Fruit fly (Drosophila melanogaster): ENCODE data around the gene Ucp4B.

DNA sequence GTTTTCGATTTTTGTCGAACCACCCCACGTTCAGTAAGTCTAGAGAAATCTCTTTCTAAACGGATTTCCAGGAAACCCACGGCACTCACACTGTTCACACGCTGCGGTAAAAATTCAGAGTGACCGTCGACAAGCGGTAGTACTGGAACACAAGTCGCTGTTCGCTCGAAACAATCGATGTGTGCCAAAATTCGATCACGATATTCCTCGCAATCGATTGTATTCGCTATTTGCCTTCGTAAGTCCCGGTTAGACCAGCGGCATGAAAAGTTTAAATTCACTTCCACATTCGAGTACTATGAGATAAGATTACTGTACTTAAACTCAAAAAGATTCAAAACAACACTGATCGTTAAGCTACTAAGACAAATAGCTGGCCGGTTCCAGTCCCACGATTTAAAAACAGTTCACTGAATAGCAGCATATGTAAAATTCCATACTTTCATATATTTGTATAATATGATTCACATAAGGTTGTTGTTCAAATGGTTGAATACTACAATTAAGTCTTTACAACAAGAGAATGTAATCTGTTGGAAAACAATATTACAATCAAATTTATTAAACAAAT lies 11.3 kb downstream of the Ucp4B start, which contains the start of gene chic:
- TF ChIP-seq CG8478 (optimal IDR thresholded peaks at IDR 0.05) (no peak), CTCF (optimal IDR thresholded peaks at IDR 0.05) (peak in 1 of 2 experiments; percentile 11)

Data from S2 (cell line).